Worm (Caenorhabditis elegans): ENCODE results near the gene del-8.

DNA sequence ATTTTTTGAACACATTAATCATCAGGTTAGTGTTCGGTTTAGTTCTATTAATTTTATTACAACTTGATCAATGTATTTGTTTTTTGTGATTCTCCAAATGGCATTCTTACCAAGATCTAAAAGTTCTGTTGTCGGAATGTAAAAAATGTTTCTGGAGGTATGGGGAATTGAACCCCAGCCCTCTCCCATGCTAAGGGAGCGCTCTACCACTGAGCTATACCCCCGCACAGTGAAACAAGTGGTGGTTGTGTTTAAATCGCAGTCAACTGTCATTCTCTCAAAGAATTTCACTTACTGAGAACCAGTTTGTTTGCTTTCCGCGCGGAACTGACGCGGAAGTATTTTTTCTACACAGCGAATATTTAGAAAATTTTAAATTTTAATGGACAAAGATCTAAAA is 48.5 kb downstream of the del-8 start:
- TF ChIP-seq mec-3 (tag; optimal IDR thresholded peaks at IDR 0.05; ENCODE audit: borderline replicate concordance) (peak; percentile 44), nfya-1 (tag; optimal IDR thresholded peaks at IDR 0.05) (peak; percentile 44), fkh-10 (GFP tag; optimal IDR thresholded peaks at IDR 0.05) (peak; percentile 67), C08G9.2 (tag; optimal IDR thresholded peaks at IDR 0.05) (peak; percentile 64), ceh-30 (tag; optimal IDR thresholded peaks at IDR 0.05) (peak; percentile 69), ceh-45 (GFP tag; IDR thresholded peaks at IDR 0.05) (peak; percentile 85), ceh-24 (tag; optimal IDR thresholded peaks at IDR 0.05) (peak; percentile 75), ama-1 (optimal IDR thresholded peaks at IDR 0.05) (no peak), rnt-1 (tag; optimal IDR thresholded peaks at IDR 0.05) (peak; percentile 38), nhr-11 (tag; optimal IDR thresholded peaks at IDR 0.05) (no peak)
